Worm (Caenorhabditis elegans): Measurements from ENCODE around the gene rpn-3.

- TF ChIP-seq lir-3 (tag; optimal IDR thresholded peaks at IDR 0.05; ENCODE audit: poor library complexity) (no peak), fkh-10 (GFP tag; optimal IDR thresholded peaks at IDR 0.05) (no peak), C34B4.2 (tag; optimal IDR thresholded peaks at IDR 0.05) (no peak), unc-62 (GFP tag; optimal IDR thresholded peaks at IDR 0.05) (no peak), sptf-1 (tag; optimal IDR thresholded peaks at IDR 0.05) (no peak), nhr-11 (tag; optimal IDR thresholded peaks at IDR 0.05) (no peak), lin-39 (tag; optimal IDR thresholded peaks at IDR 0.05) (no peak), ces-1 (GFP tag; optimal IDR thresholded peaks at IDR 0.05) (no peak), nhr-237 (tag; optimal IDR thresholded peaks at IDR 0.05) (no peak), fos-1 (tag; optimal IDR thresholded peaks at IDR 0.05) (no peak), ceh-82 (tag; optimal IDR thresholded peaks at IDR 0.05) (no peak), alr-1 (tag; optimal IDR thresholded peaks at IDR 0.05; ENCODE audit: borderline replicate concordance) (no peak)
These were observed 36.4 kb upstream of the rpn-3 start for ce11 chrIII:8410747-8411146.

Data from whole organism, L1 larva.